Worm (Caenorhabditis elegans): ENCODE results near the gene Y17D7B.2.

Gene Y17D7B.2

DNA sequence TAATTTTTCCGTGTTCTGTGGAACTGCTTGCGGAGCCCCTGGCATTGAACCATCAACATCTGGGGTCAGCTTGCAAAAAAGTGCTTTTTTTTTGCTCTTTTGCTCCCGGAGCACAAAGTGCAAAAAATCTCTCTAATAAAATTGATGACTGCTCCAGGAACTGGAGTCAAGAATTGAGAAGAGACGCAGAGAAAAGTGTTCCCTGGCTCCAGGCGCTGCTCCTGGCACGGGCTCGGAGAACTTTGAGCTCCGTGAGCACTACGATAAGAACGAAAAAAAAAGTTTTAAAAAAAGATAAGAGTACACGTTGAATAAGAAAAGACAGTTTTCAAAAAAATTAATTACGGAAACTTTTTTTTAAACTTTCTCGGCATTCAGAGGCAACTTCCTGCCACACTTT is 4.8 kb upstream of the Y17D7B.2 start:
- no peak for TF ChIP-seq ztf-16 (tag; optimal IDR thresholded peaks at IDR 0.05)
- TF ChIP-seq che-1 (tag; optimal IDR thresholded peaks at IDR 0.05), result no peak
- no peak for TF ChIP-seq pha-4 (tag; optimal IDR thresholded peaks at IDR 0.05)
- no peak for TF ChIP-seq C08G9.2 (tag; optimal IDR thresholded peaks at IDR 0.05)
- TF ChIP-seq odd-2 (tag; optimal IDR thresholded peaks at IDR 0.05), result no peak
- no peak for TF ChIP-seq nfya-1 (tag; optimal IDR thresholded peaks at IDR 0.05)
- no peak for TF ChIP-seq ceh-2 (tag; optimal IDR thresholded peaks at IDR 0.05)
- no peak for TF ChIP-seq elt-4 (tag; optimal IDR thresholded peaks at IDR 0.05)
- TF ChIP-seq syd-9 (tag; optimal IDR thresholded peaks at IDR 0.05), result no peak
- no peak for TF ChIP-seq ceh-14 (tag; optimal IDR thresholded peaks at IDR 0.05)
- no peak for TF ChIP-seq ceh-19 (GFP tag; optimal IDR thresholded peaks at IDR 0.05)
- TF ChIP-seq K02D7.2 (tag; optimal IDR thresholded peaks at IDR 0.05), result no peak
- no peak for TF ChIP-seq dve-1 (tag; optimal IDR thresholded peaks at IDR 0.05)
- TF ChIP-seq pqm-1 (tag; optimal IDR thresholded peaks at IDR 0.05), result no peak
- no peak for TF ChIP-seq mec-3 (tag; optimal IDR thresholded peaks at IDR 0.05; ENCODE audit: borderline replicate concordance)

DNA sequence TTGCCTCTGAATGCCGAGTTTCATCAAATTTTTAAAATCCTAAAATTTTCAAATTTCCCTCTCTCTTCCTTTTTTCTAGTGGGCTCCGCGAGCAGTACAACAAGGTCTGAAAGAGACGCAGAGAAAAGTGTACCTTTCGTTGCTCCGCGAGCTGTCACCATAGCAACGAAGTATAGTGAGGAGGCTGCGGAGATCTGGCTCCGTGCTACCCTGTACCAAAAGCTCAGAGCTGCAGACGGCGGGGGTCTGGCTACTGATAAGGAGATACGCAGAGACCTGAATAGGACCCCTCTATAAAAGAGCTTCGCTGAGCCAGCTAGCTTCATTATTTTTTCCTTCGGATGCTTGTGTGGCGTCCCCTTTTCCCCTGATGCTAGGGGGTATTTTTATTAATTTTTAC is 4.1 kb upstream of the Y17D7B.2 start, which contains the start of gene Y17D7B.10:
TSS of gene Y17D7B.10 (plus strand) at position 243 of the 400 bp plus-strand sequence.
- TF ChIP-seq eyg-1 (tag; optimal IDR thresholded peaks at IDR 0.05) (no peak), ceh-9 (tag; optimal IDR thresholded peaks at IDR 0.05) (no peak), ceh-19 (GFP tag; optimal IDR thresholded peaks at IDR 0.05) (no peak), K09A11.1 (tag; optimal IDR thresholded peaks at IDR 0.05; ENCODE audit: insufficient read depth) (no peak), syd-9 (tag; optimal IDR thresholded peaks at IDR 0.05) (no peak), elt-4 (tag; optimal IDR thresholded peaks at IDR 0.05) (no peak)

DNA sequence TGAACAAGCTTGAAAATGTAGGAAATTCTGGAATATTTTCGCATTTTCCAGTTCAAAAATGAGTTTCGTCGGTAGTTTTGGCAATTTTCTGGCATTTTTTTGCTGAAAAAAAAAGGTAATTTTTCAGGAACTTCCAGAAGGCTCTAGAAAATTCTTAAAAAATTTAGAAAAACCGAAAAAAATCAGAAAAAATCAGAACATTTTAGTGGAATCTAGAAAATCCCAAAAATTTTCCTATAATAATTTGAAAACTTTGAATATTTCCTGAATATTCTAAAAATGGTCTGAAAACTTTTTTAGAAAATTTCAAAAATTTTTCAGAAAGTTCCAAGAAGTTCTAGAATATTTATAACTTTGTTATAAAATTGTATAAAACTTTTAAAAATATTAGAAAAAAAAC is 845 bp upstream of the Y17D7B.2 start, which contains the start of gene Y17D7B.3:
TSS of gene Y17D7B.3 (minus strand) at position 101 of the 400 bp plus-strand sequence.
- no peak for TF ChIP-seq ceh-6 (GFP tag; optimal IDR thresholded peaks at IDR 0.05)
- no peak for TF ChIP-seq tbx-2 (tag; optimal IDR thresholded peaks at IDR 0.05)
- TF ChIP-seq ceh-2 (tag; optimal IDR thresholded peaks at IDR 0.05), result no peak
- no peak for TF ChIP-seq K09A11.1 (tag; optimal IDR thresholded peaks at IDR 0.05; ENCODE audit: insufficient read depth)
- TF ChIP-seq hlh-6 (tag; optimal IDR thresholded peaks at IDR 0.05), result no peak
- no peak for TF ChIP-seq hlh-8 (tag; optimal IDR thresholded peaks at IDR 0.05)
- TF ChIP-seq ama-1 (optimal IDR thresholded peaks at IDR 0.05), result no peak
- no peak for TF ChIP-seq hlh-15 (tag; optimal IDR thresholded peaks at IDR 0.05)
- no peak for TF ChIP-seq ceh-45 (GFP tag; IDR thresholded peaks at IDR 0.05)
- no peak for TF ChIP-seq odd-2 (tag; optimal IDR thresholded peaks at IDR 0.05)
- TF ChIP-seq madf-2 (tag; optimal IDR thresholded peaks at IDR 0.05), result no peak
- TF ChIP-seq mec-3 (tag; optimal IDR thresholded peaks at IDR 0.05; ENCODE audit: borderline replicate concordance), result no peak
- no peak for TF ChIP-seq nhr-232 (tag; optimal IDR thresholded peaks at IDR 0.05)

DNA sequence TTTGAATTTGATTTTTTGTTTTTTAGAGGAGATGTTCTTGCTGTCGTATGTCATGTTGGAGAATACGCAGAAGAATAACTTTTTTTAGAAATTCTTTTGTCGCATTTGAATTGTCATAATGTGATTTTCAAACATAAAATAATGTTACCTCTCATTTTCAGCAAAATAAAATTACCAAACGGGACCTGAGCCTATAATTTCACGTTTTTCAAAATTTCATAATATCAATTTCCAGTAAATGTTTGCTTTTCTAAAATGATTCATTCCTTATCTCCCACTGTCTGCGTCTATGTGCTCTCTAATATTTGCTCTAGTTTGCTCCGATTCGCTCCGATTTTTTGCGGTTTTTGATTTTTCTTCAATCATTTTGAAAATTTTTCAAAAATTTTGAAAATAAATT is 3.1 kb downstream of the Y17D7B.2 start, which contains the start of gene nhr-231:
TSS of gene nhr-231 (plus strand) at position 301 of the 400 bp plus-strand sequence.
- TF ChIP-seq hlh-13 (GFP tag; optimal IDR thresholded peaks at IDR 0.05), result no peak
- no peak for TF ChIP-seq ceh-34 (tag; optimal IDR thresholded peaks at IDR 0.05)
- TF ChIP-seq nfya-1 (tag; optimal IDR thresholded peaks at IDR 0.05), result no peak
- TF ChIP-seq pha-2 (tag; optimal IDR thresholded peaks at IDR 0.05), result no peak
- no peak for TF ChIP-seq ceh-24 (tag; optimal IDR thresholded peaks at IDR 0.05)
- TF ChIP-seq K09A11.1 (tag; optimal IDR thresholded peaks at IDR 0.05; ENCODE audit: insufficient read depth), result no peak
- TF ChIP-seq ama-1 (optimal IDR thresholded peaks at IDR 0.05), result no peak
- no peak for TF ChIP-seq pha-4 (tag; optimal IDR thresholded peaks at IDR 0.05)
- no peak for TF ChIP-seq pros-1 (tag; optimal IDR thresholded peaks at IDR 0.05)
- no peak for TF ChIP-seq mec-3 (tag; optimal IDR thresholded peaks at IDR 0.05; ENCODE audit: borderline replicate concordance)
- no peak for TF ChIP-seq tbx-2 (tag; optimal IDR thresholded peaks at IDR 0.05)
- no peak for TF ChIP-seq unc-42 (tag; optimal IDR thresholded peaks at IDR 0.05)
- TF ChIP-seq fkh-6 (tag; optimal IDR thresholded peaks at IDR 0.05), result no peak
- no peak for TF ChIP-seq sox-4 (tag; optimal IDR thresholded peaks at IDR 0.05)
- TF ChIP-seq madf-2 (tag; optimal IDR thresholded peaks at IDR 0.05), result no peak

Data from whole organism, late embryonic.